Worm (Caenorhabditis elegans) whole organism, late embryonic: Measurements from ENCODE around the gene nhr-178.

Experiments used
- madf-2 ChIP-seq: sonication (generic microtip); optimal IDR thresholded peaks from 2 replicates; lab custom pipeline; 2017; ENCODE audit warnings: missing genetic modification characterization, missing compliant biosample characterization
- npax-4 ChIP-seq: sonication (generic microtip); optimal IDR thresholded peaks from 2 replicates; lab custom pipeline; 2016; ENCODE audit warnings: missing genetic modification characterization, missing compliant biosample characterization
- ref-2 ChIP-seq: sonication (generic microtip); optimal IDR thresholded peaks from 2 replicates; lab custom pipeline; 2016; ENCODE audit warnings: missing genetic modification characterization, missing compliant biosample characterization
- unc-86 ChIP-seq: sonication (generic microtip); optimal IDR thresholded peaks from 2 replicates; lab custom pipeline; 2016; ENCODE audit warnings: missing genetic modification characterization, missing compliant biosample characterization

DNA sequence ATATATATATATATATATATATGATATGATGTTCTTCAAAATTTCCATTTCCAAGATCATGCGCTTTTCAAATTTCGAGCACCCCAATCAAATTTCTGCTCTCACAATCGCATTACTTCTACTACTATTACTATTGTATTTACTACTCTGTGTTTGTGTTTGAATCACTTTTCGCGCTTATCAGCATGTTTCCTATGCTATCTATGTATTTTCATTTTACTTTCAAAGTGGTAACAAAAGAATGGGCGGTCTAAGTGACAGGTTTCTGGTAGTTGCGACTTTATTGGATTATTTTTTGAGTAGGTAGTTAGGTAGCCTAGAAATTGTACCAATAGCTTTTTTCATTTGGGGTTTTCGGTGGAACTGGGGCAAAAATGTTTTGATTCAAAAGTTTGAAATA, 49.6 kb downstream of the nhr-178 start:
- TF ChIP-seq ref-2 (tag; lab: Kevin White, UChicago) (no peak), madf-2 (tag; lab: Kevin White, UChicago) (no peak), npax-4 (tag; lab: Kevin White, UChicago) (no peak), unc-86 (tag; lab: Kevin White, UChicago) (no peak)
